Worm (Caenorhabditis elegans) whole organism, L3 larva: Measurements from ENCODE around the gene F46H5.7.

Experiments
- lin-15B ChIP-seq: fragments of 150-350 bp; optimal IDR thresholded peaks from 2 replicates; lab custom pipeline; 2014; ENCODE audit warnings: missing biosample characterization, missing genetic modification characterization
- unc-39 ChIP-seq: sonication (generic microtip); optimal IDR thresholded peaks from 4 replicates; lab custom pipeline; 2017; ENCODE audit warnings: missing biosample characterization, missing genetic modification characterization
- unc-62 ChIP-seq: fragments of 150-350 bp; sonication (generic microtip); optimal IDR thresholded peaks from 4 replicates; lab custom pipeline; 2014; ENCODE audit warnings: missing biosample characterization, missing genetic modification reagents, missing genetic modification characterization

DNA sequence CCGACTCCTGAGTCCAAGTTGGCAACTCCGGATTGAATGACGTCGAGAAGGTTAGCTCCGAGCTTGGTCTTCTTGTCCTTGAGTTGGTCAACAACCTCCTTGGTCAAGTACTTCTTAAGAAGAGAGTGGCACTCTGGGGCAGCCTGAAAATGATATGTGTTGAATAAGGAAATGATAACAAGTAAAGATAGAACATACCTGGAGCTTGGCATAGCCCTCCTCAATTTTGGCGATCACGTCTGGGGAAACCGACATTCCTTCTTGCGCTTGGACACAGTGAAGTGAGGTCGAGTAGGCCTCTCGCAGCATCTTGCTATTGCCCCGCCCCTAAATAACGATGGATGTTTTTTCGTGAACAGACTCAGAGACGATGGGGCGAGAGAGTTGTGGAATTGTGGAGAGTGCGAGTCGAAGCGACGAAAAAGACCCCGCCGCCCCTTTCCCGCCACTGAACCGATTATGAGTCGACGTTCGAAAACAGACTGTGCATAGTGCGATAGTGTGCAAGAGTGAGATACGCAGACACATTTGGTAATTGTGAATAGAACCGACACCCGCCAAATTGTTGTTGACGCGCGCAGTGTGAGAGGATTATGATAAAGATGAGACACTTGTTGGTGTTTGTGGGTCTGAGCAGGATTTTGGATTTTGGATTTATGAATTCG, 10.5 kb downstream of the F46H5.7 start:
- TF ChIP-seq lin-15B (tag; lab: Kevin White, UChicago), result no peak
- no peak for TF ChIP-seq unc-39 (tag; lab: Kevin White, UChicago)
- no peak for TF ChIP-seq unc-62 (GFP tag; lab: Kevin White, UChicago)
